Fruit fly (Drosophila melanogaster): ENCODE data around the gene Bka.

dm6 chr2L:9911783-9912182 lies 16.7 kb downstream of the Bka start:
- peak; percentile 63; the same call in 2 of the 3 replicates for TF ChIP-seq fd96Ca (GFP tag; IDR thresholded peaks at IDR 0.05)
- no peak for TF ChIP-seq CG8159 (tag; optimal IDR thresholded peaks at IDR 0.05)
- no peak for TF ChIP-seq rn (GFP tag; IDR thresholded peaks at IDR 0.05)
- TF ChIP-seq CG9948 (tag; optimal IDR thresholded peaks at IDR 0.05): no peak
- TF ChIP-seq D1 (tag; optimal IDR thresholded peaks at IDR 0.05): no peak
- TF ChIP-seq CG8301 (tag; optimal IDR thresholded peaks at IDR 0.05): peak; percentile 0
- TF ChIP-seq CG13204 (GFP tag; optimal IDR thresholded peaks at IDR 0.05): no peak
- TF ChIP-seq gl (tag; optimal IDR thresholded peaks at IDR 0.05): no peak
- TF ChIP-seq Snoo (tag; optimal IDR thresholded peaks at IDR 0.05): peak; percentile 10
- no peak for TF ChIP-seq EcR (GFP tag; optimal IDR thresholded peaks at IDR 0.05)
- peak; percentile 5 for TF ChIP-seq CG17806 (tag; optimal IDR thresholded peaks at IDR 0.05)
- no peak for TF ChIP-seq Pif1B (GFP tag; optimal IDR thresholded peaks at IDR 0.05)
- TF ChIP-seq CG14655 (GFP tag; optimal IDR thresholded peaks at IDR 0.05): no peak
- TF ChIP-seq CG34367 (tag; optimal IDR thresholded peaks at IDR 0.05): no peak

Measured in whole organism, pupa.